Worm (Caenorhabditis elegans): ENCODE results near the gene srbc-17.
"Not testable (repeated sequence)": the region's sequence is repeated elsewhere in the genome, so short reads cannot be mapped to it uniquely, and the experiment has no call there.

Gene srbc-17

ce11 chrV:2177307-2177764 is at the start of gene srbc-17:
srbc-17 (plus strand) TSS chrV:2177714.
- no peak for TF ChIP-seq unc-62 (GFP tag; optimal IDR thresholded peaks at IDR 0.05)

ce11 chrV:2132675-2133074 is 44.8 kb upstream of the srbc-17 start:
- no peak for TF ChIP-seq unc-62 (GFP tag; optimal IDR thresholded peaks at IDR 0.05)

ce11 chrV:2133512-2133911 is 44.0 kb upstream of the srbc-17 start:
- TF ChIP-seq unc-62 (GFP tag; optimal IDR thresholded peaks at IDR 0.05) = no peak

ce11 chrV:2134340-2134739 is 43.2 kb upstream of the srbc-17 start:
- no peak for TF ChIP-seq unc-62 (GFP tag; optimal IDR thresholded peaks at IDR 0.05)

- no peak for TF ChIP-seq unc-62 (GFP tag; optimal IDR thresholded peaks at IDR 0.05)
These were observed 42.2 kb upstream of the srbc-17 start for ce11 chrV:2135323-2135722.

ce11 chrV:2137010-2137409 is 40.5 kb upstream of the srbc-17 start:
- no peak for TF ChIP-seq unc-62 (GFP tag; optimal IDR thresholded peaks at IDR 0.05)

- no peak for TF ChIP-seq unc-62 (GFP tag; optimal IDR thresholded peaks at IDR 0.05)
These were observed 39.2 kb upstream of the srbc-17 start for ce11 chrV:2138287-2138686.

- no peak for TF ChIP-seq unc-62 (GFP tag; optimal IDR thresholded peaks at IDR 0.05)
These were observed 37.6 kb upstream of the srbc-17 start, which contains the start of gene F22F7.7 for ce11 chrV:2139918-2140317. F22F7.7 (minus strand) TSS chrV:2140042.

ce11 chrV:2144408-2144807 is 33.1 kb upstream of the srbc-17 start, which contains the start of gene F22F7.12:
F22F7.12 (minus strand) TSS chrV:2144508.
- TF ChIP-seq unc-62 (GFP tag; optimal IDR thresholded peaks at IDR 0.05) = not testable (repeated sequence)

ce11 chrV:2146044-2146443 is 31.5 kb upstream of the srbc-17 start, which contains the start of gene str-52:
str-52 (minus strand) TSS chrV:2146144.
- TF ChIP-seq unc-62 (GFP tag; optimal IDR thresholded peaks at IDR 0.05) = no peak

ce11 chrV:2146795-2147194 is 30.7 kb upstream of the srbc-17 start, which contains the start of gene srbc-20:
srbc-20 (plus strand) TSS chrV:2147095.
- no peak for TF ChIP-seq unc-62 (GFP tag; optimal IDR thresholded peaks at IDR 0.05)

- TF ChIP-seq unc-62 (GFP tag; optimal IDR thresholded peaks at IDR 0.05) = no peak
These were observed 28.1 kb upstream of the srbc-17 start, which contains the start of gene C45H4.21 for ce11 chrV:2149432-2149831. C45H4.21 (minus strand) TSS chrV:2149532.

- no peak for TF ChIP-seq unc-62 (GFP tag; optimal IDR thresholded peaks at IDR 0.05)
These were observed 26.6 kb upstream of the srbc-17 start, which contains the start of gene C45H4.13 for ce11 chrV:2150876-2151275. C45H4.13 (minus strand) TSS chrV:2150976.

ce11 chrV:2151458-2151857 is 26.1 kb upstream of the srbc-17 start, which contains the start of gene srbc-24:
srbc-24 (plus strand) TSS chrV:2151758.
- no peak for TF ChIP-seq unc-62 (GFP tag; optimal IDR thresholded peaks at IDR 0.05)

ce11 chrV:2153274-2153673 is 24.2 kb upstream of the srbc-17 start, which contains the start of gene srbc-23:
srbc-23 (plus strand) TSS chrV:2153574.
- TF ChIP-seq unc-62 (GFP tag; optimal IDR thresholded peaks at IDR 0.05) = no peak

- TF ChIP-seq unc-62 (GFP tag; optimal IDR thresholded peaks at IDR 0.05) = no peak
These were observed 22.3 kb upstream of the srbc-17 start, which contains the start of gene srbc-21 for ce11 chrV:2155232-2155631. srbc-21 (plus strand) TSS chrV:2155532.

ce11 chrV:2156830-2157229 is 20.7 kb upstream of the srbc-17 start, which contains the start of gene srbc-22:
srbc-22 (plus strand) TSS chrV:2157130.
- no peak for TF ChIP-seq unc-62 (GFP tag; optimal IDR thresholded peaks at IDR 0.05)

ce11 chrV:2159331-2159730 is 18.2 kb upstream of the srbc-17 start, which contains the start of gene C45H4.14:
C45H4.14 (minus strand) TSS chrV:2159431.
- TF ChIP-seq unc-62 (GFP tag; optimal IDR thresholded peaks at IDR 0.05) = no peak

Data from whole organism, dauer.